Worm (Caenorhabditis elegans) whole organism, late embryonic: ENCODE results near the gene C35D6.4.

Source experiments
- C08G9.2 ChIP-seq: sonication (generic microtip); optimal IDR thresholded peaks from 2 replicates; lab custom pipeline; 2016; ENCODE audit warnings: mild to moderate bottlenecking, missing genetic modification characterization, moderate library complexity, missing compliant biosample characterization
- K09A11.1 ChIP-seq: sonication (generic microtip); optimal IDR thresholded peaks from 2 replicates; lab custom pipeline; 2017; ENCODE audit warnings: antibody characterized with exemption, mild to moderate bottlenecking, missing genetic modification characterization, missing compliant biosample characterization; ENCODE audit not compliant: insufficient read depth
- ahr-1 ChIP-seq: sonication (generic microtip); optimal IDR thresholded peaks from 2 replicates; lab custom pipeline; 2016; ENCODE audit warnings: missing genetic modification characterization, missing compliant biosample characterization
- ama-1 ChIP-seq: fragments of 150-350 bp; optimal IDR thresholded peaks from 2 replicates; lab custom pipeline; 2014
- ceh-19 ChIP-seq: fragments of 200-800 bp; sonication (Bioruptor generic); optimal IDR thresholded peaks from 2 replicates; lab custom pipeline; 2018; ENCODE audit warnings: mild to moderate bottlenecking, missing genetic modification characterization, missing compliant biosample characterization
- ceh-24 ChIP-seq: sonication (generic microtip); optimal IDR thresholded peaks from 2 replicates; lab custom pipeline; 2016; ENCODE audit warnings: mild to moderate bottlenecking, missing genetic modification characterization, missing compliant biosample characterization
- che-1 ChIP-seq: sonication (generic microtip); optimal IDR thresholded peaks from 2 replicates; lab custom pipeline; 2016; ENCODE audit warnings: mild to moderate bottlenecking, missing genetic modification characterization, missing compliant biosample characterization
- hlh-13 ChIP-seq: fragments of 200-800 bp; sonication (Bioruptor generic); optimal IDR thresholded peaks from 2 replicates; lab custom pipeline; 2018; ENCODE audit warnings: mild to moderate bottlenecking, missing genetic modification characterization, missing compliant biosample characterization
- pros-1 ChIP-seq: fragments of 150-350 bp; optimal IDR thresholded peaks from 2 replicates; lab custom pipeline; 2014; ENCODE audit warnings: missing biosample characterization, missing genetic modification reagents, missing genetic modification characterization
- syd-9 ChIP-seq: sonication (generic microtip); optimal IDR thresholded peaks from 2 replicates; lab custom pipeline; 2016; ENCODE audit warnings: mild to moderate bottlenecking, missing genetic modification characterization, moderate library complexity, missing compliant biosample characterization
- ztf-16 ChIP-seq: sonication (generic microtip); optimal IDR thresholded peaks from 2 replicates; lab custom pipeline; 2017; ENCODE audit warnings: missing genetic modification characterization, missing compliant biosample characterization

- TF ChIP-seq ahr-1 (no peak), ztf-16 (tag; lab: Kevin White, UChicago) (no peak), pros-1 (no peak), C08G9.2 (tag; lab: Kevin White, UChicago) (no peak), K09A11.1 (no peak), ceh-19 (no peak), ama-1 (lab: Kevin White, UChicago) (no peak), ceh-24 (no peak), syd-9 (no peak), hlh-13 (GFP tag; lab: Kevin White, UChicago) (no peak), che-1 (no peak)
Observed at ce11 chrIV:16306918-16307317, 43.9 kb upstream of the C35D6.4 start.
